Fruit fly (Drosophila melanogaster): ENCODE results near the gene CG2076.

dm6 chrX:11095276-11095675 is 5.3 kb downstream of the CG2076 start:
- TF ChIP-seq pan (optimal IDR thresholded peaks at IDR 0.05) (no peak), HLH106 (tag; optimal IDR thresholded peaks at IDR 0.05) (no peak), h (GFP tag; optimal IDR thresholded peaks at IDR 0.05) (no peak), Hnf4 (GFP tag; optimal IDR thresholded peaks at IDR 0.05) (no peak)
